Worm (Caenorhabditis elegans) whole organism, young adult: ENCODE measurements around the gene kars-1.

ENCODE experiments used
- D2030.7 ChIP-seq: fragments of 200-800 bp; sonication (Bioruptor generic); IDR thresholded peaks from 2 replicates; pipeline ENCODE4 v1.3.6; 2022; ENCODE audit warnings: missing genetic modification reagents, missing genetic modification characterization, missing compliant biosample characterization
- F10E7.11 ChIP-seq: sonication (generic microtip); optimal IDR thresholded peaks from 2 replicates; lab custom pipeline; 2017; ENCODE audit warnings: mild to moderate bottlenecking, missing genetic modification characterization, moderate library complexity, missing compliant biosample characterization
- F22D6.2 ChIP-seq: sonication (generic microtip); optimal IDR thresholded peaks from 2 replicates; lab custom pipeline; 2016; ENCODE audit warnings: mild to moderate bottlenecking, missing genetic modification characterization, missing compliant biosample characterization
- F37B4.10 ChIP-seq: fragments of 200-800 bp; sonication (Bioruptor generic); IDR thresholded peaks from 2 replicates; pipeline ENCODE4 v1.3.6; 2022; ENCODE audit warnings: missing genetic modification characterization, missing compliant biosample characterization
- F52B5.7 ChIP-seq: sonication (generic microtip); optimal IDR thresholded peaks from 2 replicates; lab custom pipeline; 2016; ENCODE audit warnings: mild to moderate bottlenecking, missing genetic modification characterization, missing compliant biosample characterization
- F57C9.4 ChIP-seq: sonication (generic microtip); optimal IDR thresholded peaks from 2 replicates; lab custom pipeline; 2017; ENCODE audit warnings: mild to moderate bottlenecking, missing genetic modification characterization, missing compliant biosample characterization
- K12H6.12 ChIP-seq: fragments of 200-800 bp; sonication (Bioruptor generic); optimal IDR thresholded peaks from 2 replicates; lab custom pipeline; 2018; ENCODE audit warnings: mild to moderate bottlenecking, missing genetic modification characterization, missing compliant biosample characterization
- T26A5.8 ChIP-seq: sonication (generic microtip); optimal IDR thresholded peaks from 2 replicates; lab custom pipeline; 2016; ENCODE audit warnings: missing genetic modification characterization, missing compliant biosample characterization
- Y53F4B.3 ChIP-seq: fragments of 200-800 bp; sonication (Bioruptor generic); IDR thresholded peaks from 2 replicates; pipeline ENCODE4 v1.3.6; 2022; ENCODE audit warnings: missing genetic modification reagents, missing genetic modification characterization, missing compliant biosample characterization
- Y56A3A.18 ChIP-seq: fragments of 200-800 bp; sonication (Bioruptor generic); IDR thresholded peaks from 2 replicates; pipeline ENCODE4 v1.3.6; 2022; ENCODE audit warnings: missing genetic modification reagents, missing genetic modification characterization, missing compliant biosample characterization
- Y67H2A.10 ChIP-seq: fragments of 200-800 bp; sonication (Bioruptor generic); conservative IDR thresholded peaks from 2 replicates; pipeline ENCODE4 v1.3.6; 2022; ENCODE audit warnings: missing genetic modification reagents, missing genetic modification characterization, missing compliant biosample characterization
- akir-1 ChIP-seq: fragments of 200-800 bp; sonication (Bioruptor generic); optimal IDR thresholded peaks from 2 replicates; lab custom pipeline; 2018; ENCODE audit warnings: mild to moderate bottlenecking, missing genetic modification characterization, moderate library complexity, missing compliant biosample characterization
- ama-1 ChIP-seq, 3 experiments: fragments of 150-350 bp in 1 of 3; sonication (generic microtip) in 2 of 3; optimal IDR thresholded peaks; 2 replicates each; lab custom pipeline; 2014 to 2018; ENCODE audit warnings: missing biosample characterization in 2 of 3, missing genetic modification characterization in 2 of 3, missing genetic modification reagents in 2 of 3
- atf-7 ChIP-seq: sonication (generic microtip); optimal IDR thresholded peaks from 2 replicates; lab custom pipeline; 2017; ENCODE audit warnings: mild to moderate bottlenecking, missing genetic modification characterization, missing compliant biosample characterization
- attf-5 ChIP-seq: fragments of 200-800 bp; sonication (Bioruptor generic); optimal IDR thresholded peaks from 2 replicates; lab custom pipeline; 2018; ENCODE audit warnings: mild to moderate bottlenecking, missing genetic modification characterization, missing compliant biosample characterization
- bed-1 ChIP-seq: fragments of 200-800 bp; sonication (Bioruptor generic); IDR thresholded peaks from 2 replicates; pipeline ENCODE4 v1.3.6; 2022; ENCODE audit warnings: missing genetic modification reagents, missing genetic modification characterization, missing compliant biosample characterization
- bed-2 ChIP-seq: fragments of 200-800 bp; sonication (Bioruptor generic); IDR thresholded peaks from 2 replicates; pipeline ENCODE4 v1.3.6; 2022; ENCODE audit warnings: missing genetic modification reagents, missing genetic modification characterization, missing compliant biosample characterization
- cebp-1 ChIP-seq, 2 experiments: fragments of 200-800 bp in 1 of 2; sonication (Bioruptor generic) in 1 of 2; sonication (generic microtip) in 1 of 2; IDR thresholded peaks in 1 of 2; optimal IDR thresholded peaks in 1 of 2; 2 replicates each; pipeline versions ENCODE4 v1.3.6 to Lab custom; 2017 to 2022; ENCODE audit warnings: missing compliant biosample characterization in 2 of 2, missing genetic modification characterization in 2 of 2, mild to moderate bottlenecking in 1 of 2, missing genetic modification reagents in 1 of 2, moderate library complexity in 1 of 2
- ceh-100 ChIP-seq: fragments of 200-800 bp; sonication (Bioruptor generic); IDR thresholded peaks from 2 replicates; pipeline ENCODE4 v1.3.6; 2022; ENCODE audit warnings: missing genetic modification reagents, missing genetic modification characterization, missing compliant biosample characterization
- ceh-40 ChIP-seq: fragments of 200-800 bp; sonication (Bioruptor generic); IDR thresholded peaks from 2 replicates; pipeline ENCODE4 v1.3.6; 2022; ENCODE audit warnings: missing genetic modification characterization, missing compliant biosample characterization
- ceh-79 ChIP-seq: sonication (generic microtip); optimal IDR thresholded peaks from 2 replicates; lab custom pipeline; 2017; ENCODE audit warnings: mild to moderate bottlenecking, missing genetic modification characterization, missing compliant biosample characterization
- die-1 ChIP-seq: sonication (generic microtip); optimal IDR thresholded peaks from 2 replicates; lab custom pipeline; 2016; ENCODE audit warnings: missing genotype, mild to moderate bottlenecking, missing genetic modification characterization, missing compliant biosample characterization
- dpl-1 ChIP-seq: fragments of 150-350 bp; optimal IDR thresholded peaks from 2 replicates; lab custom pipeline; 2014; ENCODE audit warnings: missing biosample characterization, missing genetic modification reagents, missing genetic modification characterization
- egl-44 ChIP-seq: fragments of 200-800 bp; sonication (Bioruptor generic); IDR thresholded peaks from 2 replicates; pipeline ENCODE4 v1.3.6; 2022; ENCODE audit warnings: missing genetic modification reagents, missing genetic modification characterization, missing compliant biosample characterization
- egrh-3 ChIP-seq: fragments of 200-800 bp; sonication (Bioruptor generic); IDR thresholded peaks from 2 replicates; pipeline ENCODE4 v1.3.6; 2022; ENCODE audit warnings: missing genetic modification reagents, missing genetic modification characterization, missing compliant biosample characterization
- gei-17 ChIP-seq: fragments of 200-800 bp; sonication (Bioruptor generic); optimal IDR thresholded peaks from 2 replicates; lab custom pipeline; 2018; ENCODE audit warnings: mild to moderate bottlenecking, missing genetic modification characterization, missing compliant biosample characterization
- hlh-12 ChIP-seq: sonication (generic microtip); optimal IDR thresholded peaks from 2 replicates; lab custom pipeline; 2016; ENCODE audit warnings: missing genetic modification characterization, missing compliant biosample characterization
- hmg-20 ChIP-seq: fragments of 200-800 bp; sonication (Bioruptor generic); IDR thresholded peaks from 2 replicates; pipeline ENCODE4 v1.3.6; 2022; ENCODE audit warnings: missing genetic modification reagents, missing genetic modification characterization, missing compliant biosample characterization
- hrde-1 ChIP-seq: sonication (generic microtip); optimal IDR thresholded peaks from 2 replicates; lab custom pipeline; 2016; ENCODE audit warnings: missing genetic modification characterization, mild to moderate bottlenecking, missing compliant biosample characterization, moderate library complexity, missing genotype, missing genetic modification reagents, borderline replicate concordance
- let-607 ChIP-seq, 2 experiments: fragments of 200-800 bp in 1 of 2; sonication (Bioruptor generic) in 1 of 2; sonication (generic microtip) in 1 of 2; optimal IDR thresholded peaks; 2 replicates each; lab custom pipeline; 2016 to 2018; ENCODE audit warnings: mild to moderate bottlenecking in 2 of 2, missing compliant biosample characterization in 2 of 2, missing genetic modification characterization in 2 of 2, moderate library complexity in 2 of 2, missing genotype in 1 of 2
- lin-40 ChIP-seq: sonication (generic microtip); optimal IDR thresholded peaks from 2 replicates; lab custom pipeline; 2016; ENCODE audit warnings: missing genetic modification characterization, mild to moderate bottlenecking, missing compliant biosample characterization, missing genotype, missing genetic modification reagents
- lir-1 ChIP-seq: fragments of 200-800 bp; sonication (Bioruptor generic); conservative IDR thresholded peaks from 2 replicates; pipeline ENCODE4 v1.3.6; 2022; ENCODE audit warnings: missing genetic modification reagents, missing genetic modification characterization, missing compliant biosample characterization
- lsy-27 ChIP-seq: sonication (generic microtip); optimal IDR thresholded peaks from 2 replicates; lab custom pipeline; 2017; ENCODE audit warnings: missing genetic modification characterization, mild to moderate bottlenecking, missing compliant biosample characterization, antibody characterized with exemption, missing genotype, borderline replicate concordance; ENCODE audit not compliant: insufficient read depth
- madf-10 ChIP-seq: sonication (generic microtip); optimal IDR thresholded peaks from 2 replicates; lab custom pipeline; 2016; ENCODE audit warnings: mild to moderate bottlenecking, missing genetic modification characterization, missing compliant biosample characterization
- madf-8 ChIP-seq: fragments of 200-800 bp; sonication (Bioruptor generic); conservative IDR thresholded peaks from 2 replicates; pipeline ENCODE4 v1.3.6; 2022; ENCODE audit warnings: missing genetic modification reagents, missing genetic modification characterization, missing compliant biosample characterization
- mcd-1 ChIP-seq: fragments of 200-800 bp; sonication (Bioruptor generic); IDR thresholded peaks from 2 replicates; pipeline ENCODE4 v1.3.6; 2022; ENCODE audit warnings: missing genetic modification reagents, missing genetic modification characterization, missing compliant biosample characterization
- mxl-1 ChIP-seq: sonication (generic microtip); optimal IDR thresholded peaks from 2 replicates; lab custom pipeline; 2016; ENCODE audit warnings: missing genetic modification characterization, missing compliant biosample characterization
- nhr-120 ChIP-seq: fragments of 200-800 bp; sonication (Bioruptor generic); IDR thresholded peaks from 2 replicates; pipeline ENCODE4 v1.3.6; 2022; ENCODE audit warnings: missing genetic modification characterization, missing compliant biosample characterization
- pha-4 ChIP-seq: fragments of 150-350 bp; sonication (generic microtip); optimal IDR thresholded peaks from 2 replicates; lab custom pipeline; 2014; ENCODE audit warnings: missing biosample characterization, missing genetic modification reagents, missing genetic modification characterization
- repo-1 ChIP-seq: sonication (generic microtip); optimal IDR thresholded peaks from 2 replicates; lab custom pipeline; 2017; ENCODE audit warnings: mild to moderate bottlenecking, missing genetic modification characterization, missing compliant biosample characterization
- rpc-1 ChIP-seq, 2 experiments: fragments of 150-350 bp in 1 of 2; sonication (generic microtip) in 1 of 2; optimal IDR thresholded peaks; 2 replicates each; lab custom pipeline; 2014 to 2018; ENCODE audit warnings: missing biosample characterization in 1 of 2, missing genetic modification characterization in 1 of 2, missing genetic modification reagents in 1 of 2, missing genotype in 1 of 2
- snpc-1.3 ChIP-seq: sonication (generic microtip); optimal IDR thresholded peaks from 2 replicates; lab custom pipeline; 2017; ENCODE audit warnings: missing genetic modification characterization, mild to moderate bottlenecking, missing compliant biosample characterization, antibody characterized with exemption, moderate library complexity, missing genotype, missing genetic modification reagents; ENCODE audit not compliant: insufficient read depth
- unc-62 ChIP-seq: fragments of 150-350 bp; optimal IDR thresholded peaks from 2 replicates; lab custom pipeline; 2014; ENCODE audit warnings: missing biosample characterization, missing genetic modification reagents, missing genetic modification characterization
- xnd-1 ChIP-seq: sonication (generic microtip); optimal IDR thresholded peaks from 2 replicates; lab custom pipeline; 2016; ENCODE audit warnings: missing genotype, missing genetic modification reagents, missing genetic modification characterization, missing compliant biosample characterization
- zim-3 ChIP-seq: sonication (generic microtip); optimal IDR thresholded peaks from 2 replicates; lab custom pipeline; 2017; ENCODE audit warnings: mild to moderate bottlenecking, missing genetic modification characterization, moderate library complexity, missing compliant biosample characterization
- ztf-18 ChIP-seq: sonication (generic microtip); optimal IDR thresholded peaks from 2 replicates; lab custom pipeline; 2016; ENCODE audit warnings: missing genotype, mild to moderate bottlenecking, missing genetic modification characterization, missing compliant biosample characterization
- ztf-6 ChIP-seq: fragments of 200-800 bp; sonication (Bioruptor generic); IDR thresholded peaks from 2 replicates; pipeline ENCODE4 v1.3.6; 2022; ENCODE audit warnings: missing genetic modification reagents, missing genetic modification characterization, missing compliant biosample characterization

kars-1 gene

ce11 chrII:7075564-7076228 is 3.5 kb upstream of the kars-1 start, which contains the start of gene T02G5.7 (continued):
- TF ChIP-seq xnd-1 (tag; lab: Kevin White, UChicago) = no peak
- no peak for TF ChIP-seq pha-4 (tag; lab: Kevin White, UChicago)
- TF ChIP-seq madf-10 (tag; lab: Kevin White, UChicago) = no peak
- no peak for TF ChIP-seq Y67H2A.10 (GFP tag; lab: Robert Waterston, UW)
- TF ChIP-seq lir-1 (GFP tag; lab: Robert Waterston, UW) = no peak
- TF ChIP-seq bed-1 (GFP tag; lab: Robert Waterston, UW) = no peak
- TF ChIP-seq atf-7 (tag; lab: Kevin White, UChicago) = no peak
- TF ChIP-seq F57C9.4 = no peak
- peak; percentile 15 for TF ChIP-seq ztf-18 (tag; lab: Kevin White, UChicago)
- TF ChIP-seq mcd-1 (GFP tag; lab: Robert Waterston, UW) = peak; percentile 36
- no peak for TF ChIP-seq madf-8
- no peak for TF ChIP-seq ceh-40 (GFP tag; lab: Robert Waterston, UW)
- TF ChIP-seq rpc-1 (optimal IDR thresholded peaks at IDR 0.05; lab: Kevin White, UChicago) = no peak
- TF ChIP-seq rpc-1 (tag; optimal IDR thresholded peaks at IDR 0.05; lab: Kevin White, UChicago) = no peak
- no peak for TF ChIP-seq egl-44
- TF ChIP-seq attf-5 = no peak
- no peak for TF ChIP-seq cebp-1 (GFP tag; IDR thresholded peaks at IDR 0.05; lab: Robert Waterston, UW)
- TF ChIP-seq cebp-1 (tag; optimal IDR thresholded peaks at IDR 0.05; lab: Kevin White, UChicago) = peak; percentile 36
- TF ChIP-seq ceh-79 (tag; lab: Kevin White, UChicago) = no peak
- no peak for TF ChIP-seq hrde-1
- TF ChIP-seq let-607 (tag; optimal IDR thresholded peaks at IDR 0.05; lab: Kevin White, UChicago) = no peak
- no peak for TF ChIP-seq snpc-1.3 (tag; lab: Kevin White, UChicago)
- no peak for TF ChIP-seq akir-1 (GFP tag; lab: Kevin White, UChicago)
- TF ChIP-seq ama-1 (optimal IDR thresholded peaks at IDR 0.05; lab: Kevin White, UChicago) = peak; percentile 29
- no peak for TF ChIP-seq ama-1 (GFP tag; optimal IDR thresholded peaks at IDR 0.05; lab: Kevin White, UChicago)
- no peak for TF ChIP-seq gei-17
- no peak for TF ChIP-seq die-1 (tag; lab: Kevin White, UChicago)
- TF ChIP-seq hmg-20 (GFP tag; lab: Robert Waterston, UW) = no peak
- no peak for TF ChIP-seq hlh-12 (tag; lab: Kevin White, UChicago)
- TF ChIP-seq F22D6.2 (tag; lab: Kevin White, UChicago) = no peak
- TF ChIP-seq K12H6.12 (tag; lab: Kevin White, UChicago) = no peak
- no peak for TF ChIP-seq lsy-27
- no peak for TF ChIP-seq ztf-6 (GFP tag; lab: Robert Waterston, UW)
- TF ChIP-seq mxl-1 (tag; lab: Kevin White, UChicago) = no peak
- no peak for TF ChIP-seq nhr-120 (GFP tag; lab: Robert Waterston, UW)
- no peak for TF ChIP-seq D2030.7
- TF ChIP-seq repo-1 (tag; lab: Kevin White, UChicago) = peak; percentile 8
- no peak for TF ChIP-seq dpl-1 (GFP tag; lab: Kevin White, UChicago)
- TF ChIP-seq unc-62 (GFP tag; lab: Kevin White, UChicago) = no peak
- TF ChIP-seq ceh-100 (GFP tag; lab: Robert Waterston, UW) = no peak; the same call in 1 of the 2 replicates
- no peak for TF ChIP-seq Y53F4B.3 (GFP tag; lab: Robert Waterston, UW)
- TF ChIP-seq F10E7.11 = no peak
- TF ChIP-seq Y56A3A.18 (GFP tag; lab: Robert Waterston, UW) = no peak
- no peak for TF ChIP-seq lin-40
- no peak for TF ChIP-seq bed-2 (GFP tag; lab: Robert Waterston, UW)
- no peak for TF ChIP-seq F52B5.7
- TF ChIP-seq zim-3 = peak; percentile 74
- no peak for TF ChIP-seq F37B4.10 (GFP tag; lab: Robert Waterston, UW)
- TF ChIP-seq T26A5.8 (tag; lab: Kevin White, UChicago) = no peak
- no peak for TF ChIP-seq egrh-3
